Fruit fly (Drosophila melanogaster): ENCODE measurements around the gene Six4.

The Six4 gene

dm6 chr3L:20792693-20793092 lies at the start of gene Six4 (continued):
- no peak for TF ChIP-seq lola (GFP tag; optimal IDR thresholded peaks at IDR 0.05)
- TF ChIP-seq jing (GFP tag; optimal IDR thresholded peaks at IDR 0.05), result no peak
- no peak for TF ChIP-seq Elba2 (GFP tag; optimal IDR thresholded peaks at IDR 0.05)
- peak; percentile 20 for TF ChIP-seq dmrt11E (tag; optimal IDR thresholded peaks at IDR 0.05)
- TF ChIP-seq CG9817 (tag; optimal IDR thresholded peaks at IDR 0.05), result no peak
- TF ChIP-seq CG17912 (GFP tag; optimal IDR thresholded peaks at IDR 0.05), result no peak
- no peak for TF ChIP-seq ro (GFP tag; IDR thresholded peaks at IDR 0.05)
- no peak for TF ChIP-seq MBD-R2 (GFP tag; IDR thresholded peaks at IDR 0.05)
- TF ChIP-seq CG2202 (tag; optimal IDR thresholded peaks at IDR 0.05), result no peak
- TF ChIP-seq sens (GFP tag), result no peak
- TF ChIP-seq Sin3A (optimal IDR thresholded peaks at IDR 0.05), result no peak
- no peak for TF ChIP-seq CG18262 (tag; optimal IDR thresholded peaks at IDR 0.05)
- no peak for TF ChIP-seq gt (GFP tag; IDR thresholded peaks at IDR 0.05)
- TF ChIP-seq CG7928 (GFP tag; optimal IDR thresholded peaks at IDR 0.05), result no peak
- no peak for TF ChIP-seq zen2 (GFP tag; IDR thresholded peaks at IDR 0.05; ENCODE audit: partially characterized antibody)
- no peak for TF ChIP-seq sob (GFP tag; IDR thresholded peaks at IDR 0.05)
- peak; percentile 34 for TF ChIP-seq Med (GFP tag)
- TF ChIP-seq CG10543 (GFP tag; optimal IDR thresholded peaks at IDR 0.05), result no peak
- TF ChIP-seq nau (GFP tag; optimal IDR thresholded peaks at IDR 0.05), result no peak
- no peak for TF ChIP-seq maf-S (GFP tag; optimal IDR thresholded peaks at IDR 0.05)
- TF ChIP-seq HmgZ (tag; optimal IDR thresholded peaks at IDR 0.05), result no peak
- peak; percentile 62 for TF ChIP-seq chm (GFP tag; IDR thresholded peaks at IDR 0.05)
- no peak for TF ChIP-seq CG18619 (GFP tag; optimal IDR thresholded peaks at IDR 0.05)
- TF ChIP-seq Hmx (GFP tag; optimal IDR thresholded peaks at IDR 0.05), result no peak
- TF ChIP-seq Fer1 (GFP tag; optimal IDR thresholded peaks at IDR 0.05), result no peak
- no peak for TF ChIP-seq CG9797 (GFP tag; optimal IDR thresholded peaks at IDR 0.05)
- no peak for TF ChIP-seq pita (GFP tag; optimal IDR thresholded peaks at IDR 0.05)
- TF ChIP-seq zf30C (GFP tag; optimal IDR thresholded peaks at IDR 0.05), result no peak
- TF ChIP-seq CG17328 (GFP tag; IDR thresholded peaks at IDR 0.05), result peak; percentile 41; the same call in 1 of the 2 replicates
- peak; percentile 20 for TF ChIP-seq CG1233 (GFP tag; optimal IDR thresholded peaks at IDR 0.05)
- TF ChIP-seq CG5245 (GFP tag; optimal IDR thresholded peaks at IDR 0.05), result no peak
- no peak for TF ChIP-seq hbn (GFP tag; IDR thresholded peaks at IDR 0.05; ENCODE audit: partially characterized antibody)
- peak; percentile 41 for TF ChIP-seq CG17829 (tag; optimal IDR thresholded peaks at IDR 0.05)
- TF ChIP-seq Hr39 (optimal IDR thresholded peaks at IDR 0.05), result no peak
- no peak for TF ChIP-seq hth (optimal IDR thresholded peaks at IDR 0.05)
- no peak for TF ChIP-seq mirr (GFP tag; optimal IDR thresholded peaks at IDR 0.05)
- no peak for TF ChIP-seq CG8944 (GFP tag; optimal IDR thresholded peaks at IDR 0.05)
- no peak for TF ChIP-seq fru (optimal IDR thresholded peaks at IDR 0.05)
- TF ChIP-seq Xbp1 (GFP tag; optimal IDR thresholded peaks at IDR 0.05), result no peak
- no peak for TF ChIP-seq C15 (GFP tag; IDR thresholded peaks at IDR 0.05)
- no peak for TF ChIP-seq Doc3 (GFP tag; IDR thresholded peaks at IDR 0.05; ENCODE audit: partially characterized antibody)
- no peak for TF ChIP-seq schlank (tag; optimal IDR thresholded peaks at IDR 0.05)
- 0 out of 2 replicates have a peak, but pooled peaks have one; percentile 20 for TF ChIP-seq onecut (GFP tag; IDR thresholded peaks at IDR 0.05)
- no peak for TF ChIP-seq slbo (GFP tag; IDR thresholded peaks at IDR 0.05)
- no peak for TF ChIP-seq CG3847 (GFP tag; IDR thresholded peaks at IDR 0.05)
- TF ChIP-seq trh (GFP tag; optimal IDR thresholded peaks at IDR 0.05), result no peak
- TF ChIP-seq CG6654 (GFP tag; optimal IDR thresholded peaks at IDR 0.05), result no peak
- TF ChIP-seq CG6791 (GFP tag; IDR thresholded peaks at IDR 0.05; ENCODE audit: partially characterized antibody), result no peak
- no peak for TF ChIP-seq Gsc (GFP tag; IDR thresholded peaks at IDR 0.05)
- no peak for TF ChIP-seq btn (GFP tag; optimal IDR thresholded peaks at IDR 0.05)
- TF ChIP-seq CG15479 (GFP tag; optimal IDR thresholded peaks at IDR 0.05), result no peak
- no peak for TF ChIP-seq sisA (GFP tag; IDR thresholded peaks at IDR 0.05)
- TF ChIP-seq ara (GFP tag; IDR thresholded peaks at IDR 0.05), result no peak
- no peak for TF ChIP-seq MESR4 (GFP tag; optimal IDR thresholded peaks at IDR 0.05)

Data from whole organism, embryonic.